Fruit fly (Drosophila melanogaster) whole organism, prepupa: ENCODE results near the gene CG8500.

Experiments
- Blimp-1 ChIP-seq: fragments of 200-800 bp; sonication (Bioruptor generic); optimal IDR thresholded peaks from 3 replicates; lab custom pipeline; 2017; ENCODE audit warnings: missing biosample characterization, missing genetic modification characterization, mild to moderate bottlenecking, moderate library complexity, missing genetic modification reagents
- CG10631 ChIP-seq: fragments of 200-800 bp; sonication (Bioruptor generic); optimal IDR thresholded peaks from 2 replicates; lab custom pipeline; 2016; ENCODE audit warnings: missing biosample characterization, missing genetic modification characterization
- CG10669 ChIP-seq: fragments of 200-800 bp; sonication (Bioruptor generic); optimal IDR thresholded peaks from 3 replicates; lab custom pipeline; 2018; ENCODE audit warnings: missing biosample characterization, mild to moderate bottlenecking, missing genetic modification characterization, moderate library complexity
- CG11294 ChIP-seq: fragments of 200-800 bp; sonication (Bioruptor generic); IDR thresholded peaks from 2 replicates; pipeline ENCODE4 v1.3.6; 2022; ENCODE audit warnings: missing biosample characterization, missing genetic modification characterization
- CG11762 ChIP-seq: fragments of 200-800 bp; sonication (Bioruptor generic); optimal IDR thresholded peaks from 3 replicates; lab custom pipeline; 2016; ENCODE audit warnings: missing biosample characterization, missing genetic modification characterization; ENCODE audit not compliant: insufficient read depth
- CG11902 ChIP-seq: fragments of 200-800 bp; sonication (Bioruptor generic); optimal IDR thresholded peaks from 3 replicates; lab custom pipeline; 2016; ENCODE audit warnings: missing biosample characterization, missing genetic modification characterization
- CG15336 ChIP-seq: fragments of 200-800 bp; sonication (Bioruptor generic); IDR thresholded peaks from 2 replicates; pipeline ENCODE4 v1.3.6; 2022; ENCODE audit warnings: missing biosample characterization, missing genetic modification characterization
- CG1621 ChIP-seq: fragments of 200-800 bp; sonication (Bioruptor generic); optimal IDR thresholded peaks from 3 replicates; lab custom pipeline; 2018; ENCODE audit warnings: missing biosample characterization, mild to moderate bottlenecking, missing genetic modification characterization
- CG16779 ChIP-seq: fragments of 200-800 bp; sonication (Bioruptor generic); optimal IDR thresholded peaks from 3 replicates; lab custom pipeline; 2017; ENCODE audit warnings: missing biosample characterization, mild to moderate bottlenecking, missing genetic modification characterization
- CG3032 ChIP-seq: fragments of 200-800 bp; optimal IDR thresholded peaks from 2 replicates; lab custom pipeline; 2019; ENCODE audit warnings: missing biosample characterization, mild to moderate bottlenecking, missing genetic modification characterization, moderate library complexity
- CG31627 ChIP-seq: fragments of 200-800 bp; sonication (Bioruptor generic); optimal IDR thresholded peaks from 3 replicates; lab custom pipeline; 2016; ENCODE audit warnings: missing biosample characterization, missing genetic modification characterization
- CG34406 ChIP-seq: fragments of 200-800 bp; sonication (Bioruptor generic); optimal IDR thresholded peaks from 3 replicates; lab custom pipeline; 2016; ENCODE audit warnings: missing biosample characterization, missing genetic modification characterization
- CG3919 ChIP-seq: fragments of 200-800 bp; sonication (Bioruptor generic); optimal IDR thresholded peaks from 3 replicates; lab custom pipeline; 2016; ENCODE audit warnings: missing biosample characterization, missing genetic modification characterization
- CG4318 ChIP-seq: fragments of 200-800 bp; sonication (Bioruptor generic); optimal IDR thresholded peaks from 3 replicates; lab custom pipeline; 2017; ENCODE audit warnings: missing biosample characterization, mild to moderate bottlenecking, missing genetic modification characterization
- CG6163 ChIP-seq: fragments of 200-800 bp; sonication (Bioruptor generic); IDR thresholded peaks from 3 replicates; pipeline ENCODE4 v1.3.6; 2022; ENCODE audit warnings: missing biosample characterization, missing genetic modification characterization
- CG6276 ChIP-seq: fragments of 200-800 bp; sonication (Bioruptor generic); optimal IDR thresholded peaks from 2 replicates; lab custom pipeline; 2017; ENCODE audit warnings: missing biosample characterization, mild to moderate bottlenecking, missing genetic modification characterization
- CG6792 ChIP-seq: fragments of 200-800 bp; sonication (Bioruptor generic); optimal IDR thresholded peaks from 3 replicates; lab custom pipeline; 2016; ENCODE audit warnings: missing biosample characterization, missing genetic modification characterization
- CG6808 ChIP-seq: fragments of 200-800 bp; sonication (Bioruptor generic); optimal IDR thresholded peaks from 3 replicates; lab custom pipeline; 2017; ENCODE audit warnings: missing biosample characterization, missing genetic modification characterization, mild to moderate bottlenecking, moderate library complexity, missing genetic modification reagents
- CG6854 ChIP-seq: fragments of 200-800 bp; sonication (Bioruptor generic); optimal IDR thresholded peaks from 2 replicates; lab custom pipeline; 2017; ENCODE audit warnings: missing biosample characterization, mild to moderate bottlenecking, missing genetic modification characterization
- CG7368 ChIP-seq: fragments of 200-800 bp; sonication (Bioruptor generic); optimal IDR thresholded peaks from 3 replicates; lab custom pipeline; 2016; ENCODE audit warnings: missing biosample characterization, missing genetic modification characterization
- CG8119 ChIP-seq: fragments of 200-800 bp; sonication (Bioruptor generic); IDR thresholded peaks from 3 replicates; pipeline ENCODE4 v1.3.6; 2022; ENCODE audit warnings: missing biosample characterization, missing genetic modification characterization
- CG8319 ChIP-seq: fragments of 200-800 bp; sonication (Bioruptor generic); optimal IDR thresholded peaks from 3 replicates; lab custom pipeline; 2016; ENCODE audit warnings: missing biosample characterization, missing genetic modification characterization
- CG9139 ChIP-seq: fragments of 200-800 bp; sonication (Bioruptor generic); optimal IDR thresholded peaks from 3 replicates; lab custom pipeline; 2017; ENCODE audit warnings: missing biosample characterization, mild to moderate bottlenecking, missing genetic modification characterization
- Eip75B ChIP-seq: fragments of 200-800 bp; sonication (Bioruptor generic); optimal IDR thresholded peaks from 3 replicates; lab custom pipeline; 2016; ENCODE audit warnings: missing biosample characterization, missing genetic modification characterization
- Eip78C ChIP-seq: fragments of 200-800 bp; sonication (Bioruptor generic); peaks from one replicate; lab custom pipeline; 2016; ENCODE audit warnings: missing biosample characterization, missing genetic modification characterization
- Eip93F ChIP-seq: fragments of 200-800 bp; sonication (Bioruptor generic); optimal IDR thresholded peaks from 2 replicates; lab custom pipeline; 2016; ENCODE audit warnings: missing biosample characterization, mild to moderate bottlenecking, missing genetic modification characterization
- Ets21C ChIP-seq: fragments of 200-800 bp; sonication (Bioruptor generic); optimal IDR thresholded peaks from 3 replicates; lab custom pipeline; 2016; ENCODE audit warnings: missing biosample characterization, missing genetic modification characterization
- Ets96B ChIP-seq: fragments of 200-800 bp; optimal IDR thresholded peaks from 2 replicates; lab custom pipeline; 2019; ENCODE audit warnings: missing biosample characterization, mild to moderate bottlenecking, missing genetic modification characterization, moderate library complexity
- Gug ChIP-seq: fragments of 200-800 bp; sonication (Bioruptor generic); IDR thresholded peaks from 2 replicates; pipeline ENCODE4 v1.3.6; 2022; ENCODE audit warnings: missing biosample characterization, missing genetic modification characterization
- Hr38 ChIP-seq: sonication (Bioruptor generic); optimal IDR thresholded peaks from 2 replicates; lab custom pipeline; 2016; ENCODE audit warnings: missing biosample characterization, missing genetic modification characterization
- Hr39 ChIP-seq: fragments of 200-800 bp; sonication (Bioruptor generic); optimal IDR thresholded peaks from 2 replicates; lab custom pipeline; 2016; ENCODE audit warnings: missing biosample characterization, missing genetic modification characterization
- Hr4 ChIP-seq: fragments of 200-800 bp; sonication (Bioruptor generic); optimal IDR thresholded peaks from 3 replicates; lab custom pipeline; 2016; ENCODE audit warnings: missing biosample characterization, missing genetic modification characterization
- Lpt ChIP-seq: fragments of 200-800 bp; sonication (Bioruptor generic); optimal IDR thresholded peaks from 3 replicates; lab custom pipeline; 2016; ENCODE audit warnings: missing biosample characterization, missing genetic modification characterization
- Sox14 ChIP-seq: fragments of 200-800 bp; sonication (Bioruptor generic); optimal IDR thresholded peaks from 3 replicates; lab custom pipeline; 2016; ENCODE audit warnings: missing biosample characterization, missing genetic modification characterization
- Sox15 ChIP-seq: fragments of 200-800 bp; sonication (Bioruptor generic); optimal IDR thresholded peaks from 3 replicates; lab custom pipeline; 2016; ENCODE audit warnings: missing biosample characterization, missing genetic modification characterization
- achi ChIP-seq: fragments of 200-800 bp; sonication (Bioruptor generic); optimal IDR thresholded peaks from 3 replicates; lab custom pipeline; 2016; ENCODE audit warnings: missing biosample characterization, missing genetic modification characterization
- acj6 ChIP-seq: fragments of 200-800 bp; sonication (Bioruptor generic); optimal IDR thresholded peaks from 3 replicates; lab custom pipeline; 2016; ENCODE audit warnings: missing biosample characterization, missing genetic modification characterization
- cyc ChIP-seq: fragments of 200-800 bp; sonication (Bioruptor generic); optimal IDR thresholded peaks from 3 replicates; lab custom pipeline; 2016; ENCODE audit warnings: missing biosample characterization, missing genetic modification characterization
- dac ChIP-seq: fragments of 200-800 bp; sonication (Bioruptor generic); optimal IDR thresholded peaks from 2 replicates; lab custom pipeline; 2017; ENCODE audit warnings: missing biosample characterization, mild to moderate bottlenecking, missing genetic modification characterization
- dsx ChIP-seq: fragments of 200-800 bp; optimal IDR thresholded peaks from 3 replicates; lab custom pipeline; 2019; ENCODE audit warnings: missing biosample characterization, mild to moderate bottlenecking, missing genetic modification characterization, moderate library complexity; ENCODE audit not compliant: poor library complexity, severe bottlenecking
- eg ChIP-seq: fragments of 200-800 bp; sonication (Bioruptor generic); IDR thresholded peaks from 3 replicates; pipeline ENCODE4 v1.3.6; 2022; ENCODE audit warnings: missing biosample characterization, missing genetic modification characterization
- esn ChIP-seq: fragments of 200-800 bp; sonication (Bioruptor generic); optimal IDR thresholded peaks from 2 replicates; lab custom pipeline; 2016; ENCODE audit warnings: missing biosample characterization, mild to moderate bottlenecking, missing genetic modification characterization, moderate library complexity
- fd59A ChIP-seq: fragments of 200-800 bp; sonication (Bioruptor generic); optimal IDR thresholded peaks from 2 replicates; lab custom pipeline; 2017; ENCODE audit warnings: missing biosample characterization, mild to moderate bottlenecking, missing genetic modification characterization, missing genetic modification reagents
- net ChIP-seq: fragments of 200-800 bp; sonication (Bioruptor generic); optimal IDR thresholded peaks from 3 replicates; lab custom pipeline; 2016; ENCODE audit warnings: missing biosample characterization, missing genetic modification characterization
- spab ChIP-seq: fragments of 200-800 bp; sonication (Bioruptor generic); optimal IDR thresholded peaks from 2 replicates; lab custom pipeline; 2017; ENCODE audit warnings: missing biosample characterization, mild to moderate bottlenecking, missing genetic modification characterization, missing genetic modification reagents
- ss ChIP-seq, 2 experiments: fragments of 200-800 bp; sonication (Bioruptor generic); optimal IDR thresholded peaks; 2 replicates in 1 of 2; 3 replicates in 1 of 2; lab custom pipeline; 2017 to 2018; ENCODE audit warnings: mild to moderate bottlenecking in 2 of 2, missing biosample characterization in 2 of 2, missing genetic modification characterization in 2 of 2, moderate library complexity in 1 of 2
- svp ChIP-seq: fragments of 200-800 bp; sonication (Bioruptor generic); peaks from one replicate; lab custom pipeline; 2016; ENCODE audit warnings: missing biosample characterization, missing genetic modification characterization
- vri ChIP-seq: fragments of 200-800 bp; sonication (Bioruptor generic); optimal IDR thresholded peaks from 3 replicates; lab custom pipeline; 2016; ENCODE audit warnings: missing biosample characterization, mild to moderate bottlenecking, missing genetic modification characterization

CG8500 gene

DNA sequence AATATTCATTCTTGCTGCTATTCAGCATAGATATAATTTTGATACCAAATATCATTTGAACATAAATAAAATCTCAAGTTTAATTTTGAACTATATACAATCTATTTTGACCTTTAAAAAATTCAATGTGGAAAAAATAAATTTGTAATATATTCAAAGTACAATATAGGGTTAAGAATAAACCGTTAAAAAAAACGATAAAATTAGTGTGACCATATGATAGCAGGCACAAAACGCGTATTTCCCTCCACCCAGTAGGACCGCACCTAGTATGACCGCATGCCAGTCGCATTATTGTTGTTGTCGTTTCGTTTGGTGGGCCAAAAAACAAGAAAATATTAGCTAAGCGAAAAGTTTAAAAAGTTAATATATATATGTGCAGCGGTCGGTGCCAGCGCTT, 8.6 kb downstream of the CG8500 start, which contains the start of gene CG8516:
Gene CG8516 (plus strand): TSS at position 278 of the 400 bp plus-strand sequence.
- TF ChIP-seq eg (GFP tag; lab: Robert Waterston, UW) (peak; percentile 25; the same call in 1 of the 3 replicates), CG31627 (GFP tag; lab: Kevin White, UChicago) (peak; percentile 19), CG8119 (GFP tag; lab: Robert Waterston, UW) (peak; percentile 61; the same call in 2 of the 3 replicates), CG6808 (no peak), esn (GFP tag; lab: Kevin White, UChicago) (peak; percentile 41), Eip78C (GFP tag; lab: Kevin White, UChicago) (peak; percentile 79), CG15336 (peak; percentile 70), ss (GFP tag; optimal IDR thresholded peaks at IDR 0.05; lab: Kevin White, UChicago) (no peak), acj6 (peak; percentile 11), Gug (no peak)

dm6 chr3R:9800644-9801330, 16.3 kb downstream of the CG8500 start, which contains the start of the genes CG9467 and CG8526:
CG9467 (minus strand) TSS chr3R:9801026.
CG8526 (plus strand) TSS chr3R:9801280.
- peak; percentile 49 for TF ChIP-seq CG11902 (GFP tag; lab: Kevin White, UChicago)
- TF ChIP-seq CG8319 (GFP tag; lab: Kevin White, UChicago), result no peak
- peak; percentile 51 for TF ChIP-seq Sox14 (GFP tag; lab: Kevin White, UChicago)
- no peak for TF ChIP-seq CG16779 (tag; lab: Kevin White, UChicago)
- no peak for TF ChIP-seq Ets21C (GFP tag; lab: Kevin White, UChicago)
- peak; percentile 47; the same call in 1 of the 3 replicates for TF ChIP-seq eg (GFP tag; lab: Robert Waterston, UW)
- peak; percentile 97 for TF ChIP-seq svp
- TF ChIP-seq CG6792 (GFP tag; lab: Kevin White, UChicago), result peak; percentile 42
- TF ChIP-seq Eip93F (GFP tag; lab: Kevin White, UChicago), result peak; percentile 48
- peak; percentile 64 for TF ChIP-seq CG3032 (tag; lab: Kevin White, UChicago)
- TF ChIP-seq esn (GFP tag; lab: Kevin White, UChicago), result peak; percentile 69
- TF ChIP-seq Hr38 (GFP tag; lab: Kevin White, UChicago), result no peak
- TF ChIP-seq Gug, result no peak
- no peak for TF ChIP-seq CG3919
- peak; percentile 29 for TF ChIP-seq Blimp-1
- 0 out of 3 replicates have a peak, but pooled peaks have one; percentile 34 for TF ChIP-seq CG6163 (GFP tag; lab: Robert Waterston, UW)
- TF ChIP-seq achi (GFP tag; lab: Kevin White, UChicago), result no peak
- TF ChIP-seq CG31627 (GFP tag; lab: Kevin White, UChicago), result peak; percentile 55
- TF ChIP-seq dac, result peak; percentile 26
- no peak for TF ChIP-seq vri
- TF ChIP-seq CG9139 (GFP tag; lab: Kevin White, UChicago), result no peak
- TF ChIP-seq Eip78C (GFP tag; lab: Kevin White, UChicago), result peak; percentile 83
- TF ChIP-seq CG11294, result no peak; the same call in 1 of the 2 replicates
- peak; percentile 61 for TF ChIP-seq cyc (GFP tag; lab: Kevin White, UChicago)
- no peak for TF ChIP-seq spab (GFP tag; lab: Kevin White, UChicago)
- TF ChIP-seq Eip75B (GFP tag; lab: Kevin White, UChicago), result no peak
- TF ChIP-seq CG6276, result no peak
- no peak for TF ChIP-seq ss (GFP tag; optimal IDR thresholded peaks at IDR 0.05; lab: Kevin White, UChicago)
- no peak for TF ChIP-seq Hr4 (GFP tag; lab: Kevin White, UChicago)
- TF ChIP-seq CG34406, result peak; percentile 60
- peak; percentile 58 for TF ChIP-seq Sox15 (GFP tag; lab: Kevin White, UChicago)
- TF ChIP-seq net (GFP tag; lab: Kevin White, UChicago), result no peak
- no peak for TF ChIP-seq CG4318 (GFP tag; lab: Kevin White, UChicago)
- TF ChIP-seq CG7368, result no peak
- peak; percentile 31 for TF ChIP-seq CG6854 (GFP tag; lab: Kevin White, UChicago)
- peak; percentile 65 for TF ChIP-seq dsx (GFP tag; lab: Kevin White, UChicago)
- no peak for TF ChIP-seq CG11762 (GFP tag; lab: Kevin White, UChicago)
- TF ChIP-seq CG10669 (GFP tag; lab: Kevin White, UChicago), result no peak
- no peak for TF ChIP-seq fd59A
- peak; percentile 50 for TF ChIP-seq Ets96B (tag; lab: Kevin White, UChicago)
- TF ChIP-seq Lpt (GFP tag; lab: Kevin White, UChicago), result no peak
- no peak for TF ChIP-seq CG1621 (tag; lab: Kevin White, UChicago)
- TF ChIP-seq CG10631 (GFP tag; lab: Kevin White, UChicago), result no peak
- TF ChIP-seq Hr39 (GFP tag; lab: Kevin White, UChicago), result peak; percentile 52
- no peak for TF ChIP-seq CG6808
